Fruit fly (Drosophila melanogaster) S2 (cell line): ENCODE data around the gene CG1544.

Experiments used
- CG8478 ChIP-seq: fragments of >200 bp; optimal IDR thresholded peaks from 2 replicates; lab custom pipeline; 2018
- CTCF ChIP-seq, 2 experiments: fragments of >200 bp; optimal IDR thresholded peaks; 2 replicates each; lab custom pipeline; 2018

dm6 chr3R:31243079-31243668, 46.5 kb downstream of the CG1544 start:
- TF ChIP-seq CG8478 (lab: Kevin White, UChicago) (no peak), CTCF (optimal IDR thresholded peaks at IDR 0.05; lab: Kevin White, UChicago) (no peak)
